Fruit fly (Drosophila melanogaster) whole organism, embryonic: Measurements from ENCODE around the gene zuc.

ENCODE experiments used
- Adf1 ChIP-seq: fragments of 200-800 bp; sonication (Bioruptor generic); IDR thresholded peaks from 2 replicates; pipeline ENCODE4 v1.3.6; 2022; ENCODE audit warnings: missing biosample characterization, missing genetic modification characterization
- CG11560 ChIP-seq: fragments of 200-800 bp; sonication (Bioruptor generic); IDR thresholded peaks from 3 replicates; pipeline ENCODE4 v1.3.6; 2022; ENCODE audit warnings: missing biosample characterization, missing genetic modification characterization
- CG13287 ChIP-seq: fragments of 200-800 bp; sonication (Bioruptor generic); IDR thresholded peaks from 2 replicates; pipeline ENCODE4 v1.3.6; 2022; ENCODE audit warnings: missing biosample characterization, missing genetic modification characterization; ENCODE audit not compliant: partially characterized antibody
- CG13296 ChIP-seq: fragments of 200-800 bp; sonication (Bioruptor generic); optimal IDR thresholded peaks from 3 replicates; lab custom pipeline; 2018; ENCODE audit warnings: missing biosample characterization, mild to moderate bottlenecking, missing genetic modification characterization
- CG13624 ChIP-seq: fragments of 200-800 bp; sonication (Bioruptor generic); optimal IDR thresholded peaks from 2 replicates; lab custom pipeline; 2016; ENCODE audit warnings: missing biosample characterization, missing genetic modification characterization
- CG13894 ChIP-seq: fragments of 200-800 bp; sonication (Bioruptor generic); optimal IDR thresholded peaks from 3 replicates; lab custom pipeline; 2018; ENCODE audit warnings: missing biosample characterization, mild to moderate bottlenecking, missing genetic modification characterization, moderate library complexity
- CG1647 ChIP-seq: fragments of 200-800 bp; sonication (Bioruptor generic); optimal IDR thresholded peaks from 3 replicates; lab custom pipeline; 2016; ENCODE audit warnings: missing biosample characterization, missing genetic modification characterization
- CG16813 ChIP-seq: fragments of 200-800 bp; sonication (Bioruptor generic); IDR thresholded peaks from 3 replicates; pipeline ENCODE4 v1.3.6; 2022; ENCODE audit warnings: missing biosample characterization, missing genetic modification characterization; ENCODE audit not compliant: partially characterized antibody
- CG16863 ChIP-seq: fragments of 200-800 bp; sonication (Bioruptor generic); optimal IDR thresholded peaks from 3 replicates; lab custom pipeline; 2016; ENCODE audit warnings: missing biosample characterization, missing genetic modification characterization
- CG17328 ChIP-seq: fragments of 200-800 bp; sonication (Bioruptor generic); IDR thresholded peaks from 2 replicates; pipeline ENCODE4 v1.3.6; 2022; ENCODE audit warnings: missing biosample characterization, missing genetic modification characterization
- CG18764 ChIP-seq: fragments of 200-800 bp; sonication (Bioruptor generic); optimal IDR thresholded peaks from 3 replicates; lab custom pipeline; 2016; ENCODE audit warnings: missing biosample characterization, missing genetic modification characterization
- CG31388 ChIP-seq: fragments of 200-800 bp; sonication (Bioruptor generic); optimal IDR thresholded peaks from 2 replicates; lab custom pipeline; 2016; ENCODE audit warnings: missing biosample characterization, missing genetic modification characterization
- CG32772 ChIP-seq: fragments of 200-800 bp; sonication (Bioruptor generic); IDR thresholded peaks from 2 replicates; pipeline ENCODE4 v1.3.6; 2022; ENCODE audit warnings: missing biosample characterization, missing genetic modification characterization
- CG33557 ChIP-seq: fragments of 200-800 bp; sonication (Bioruptor generic); optimal IDR thresholded peaks from 2 replicates; lab custom pipeline; 2019; ENCODE audit warnings: missing biosample characterization, mild to moderate bottlenecking, missing genetic modification characterization, moderate library complexity
- CG34376 ChIP-seq: fragments of 200-800 bp; sonication (Bioruptor generic); optimal IDR thresholded peaks from 2 replicates; lab custom pipeline; 2018; ENCODE audit warnings: missing biosample characterization, mild to moderate bottlenecking, missing genetic modification characterization
- CG3847 ChIP-seq: fragments of 200-800 bp; sonication (Bioruptor generic); IDR thresholded peaks from 2 replicates; pipeline ENCODE4 v1.3.6; 2022; ENCODE audit warnings: missing biosample characterization, missing genetic modification characterization
- CG42726 ChIP-seq: fragments of 200-800 bp; sonication (Bioruptor generic); IDR thresholded peaks from 2 replicates; pipeline ENCODE4 v1.3.6; 2022; ENCODE audit warnings: missing biosample characterization, missing genetic modification characterization; ENCODE audit not compliant: partially characterized antibody
- CG4282 ChIP-seq: fragments of 200-800 bp; sonication (Bioruptor generic); optimal IDR thresholded peaks from 2 replicates; lab custom pipeline; 2016; ENCODE audit warnings: missing biosample characterization, missing genetic modification characterization
- CG4617 ChIP-seq: fragments of 200-800 bp; sonication (Bioruptor generic); optimal IDR thresholded peaks from 3 replicates; lab custom pipeline; 2016; ENCODE audit warnings: missing biosample characterization, missing genetic modification characterization, borderline replicate concordance
- CG7271 ChIP-seq: fragments of 200-800 bp; sonication (Bioruptor generic); optimal IDR thresholded peaks from 2 replicates; lab custom pipeline; 2018; ENCODE audit warnings: missing biosample characterization, mild to moderate bottlenecking, missing genetic modification characterization, moderate library complexity
- CG7372 ChIP-seq: fragments of 200-800 bp; sonication (Bioruptor generic); IDR thresholded peaks from 2 replicates; pipeline ENCODE4 v1.3.6; 2022; ENCODE audit warnings: missing biosample characterization, missing genetic modification characterization
- CG9727 ChIP-seq: fragments of 200-800 bp; sonication (Bioruptor generic); optimal IDR thresholded peaks from 3 replicates; lab custom pipeline; 2017; ENCODE audit warnings: missing biosample characterization, mild to moderate bottlenecking, missing genetic modification characterization
- Dip3 ChIP-seq: fragments of 200-800 bp; sonication (Bioruptor generic); optimal IDR thresholded peaks from 3 replicates; lab custom pipeline; 2016; ENCODE audit warnings: missing biosample characterization, missing genetic modification characterization
- Dref ChIP-seq: fragments of 200-800 bp; sonication (Bioruptor generic); IDR thresholded peaks from 2 replicates; pipeline ENCODE4 v1.3.6; 2022; ENCODE audit warnings: missing biosample characterization, missing genetic modification characterization
- Eip74EF ChIP-seq, 2 experiments: fragments of 200-800 bp in 1 of 2; fragments of >200 bp in 1 of 2; sonication (Bioruptor generic) in 1 of 2; optimal IDR thresholded peaks; 2 replicates each; lab custom pipeline; 2017 to 2019; ENCODE audit warnings: missing biosample characterization in 2 of 2, missing genetic modification characterization in 2 of 2, mild to moderate bottlenecking in 1 of 2, moderate library complexity in 1 of 2
- Ets97D ChIP-seq: fragments of 200-800 bp; sonication (Bioruptor generic); optimal IDR thresholded peaks from 3 replicates; lab custom pipeline; 2016; ENCODE audit warnings: missing biosample characterization, missing genetic modification characterization
- Hmx ChIP-seq: fragments of 200-800 bp; sonication (Bioruptor generic); optimal IDR thresholded peaks from 2 replicates; lab custom pipeline; 2016; ENCODE audit warnings: missing biosample characterization, missing genetic modification characterization
- Lim3 ChIP-seq: fragments of 200-800 bp; sonication (Bioruptor generic); IDR thresholded peaks from 2 replicates; pipeline ENCODE4 v1.3.6; 2022; ENCODE audit warnings: missing biosample characterization, missing genetic modification characterization
- NK7.1 ChIP-seq: fragments of 200-800 bp; sonication (Bioruptor generic); optimal IDR thresholded peaks from 3 replicates; lab custom pipeline; 2016; ENCODE audit warnings: missing biosample characterization, missing genetic modification characterization
- Opbp ChIP-seq: fragments of 200-800 bp; sonication (Bioruptor generic); IDR thresholded peaks from 3 replicates; pipeline ENCODE4 v1.3.6; 2022; ENCODE audit warnings: missing biosample characterization, missing genetic modification characterization; ENCODE audit not compliant: partially characterized antibody
- Sin3A ChIP-seq: fragments of >200 bp; optimal IDR thresholded peaks from 2 replicates; lab custom pipeline; 2018
- Sry-δ ChIP-seq: fragments of 200-800 bp; sonication (Bioruptor generic); optimal IDR thresholded peaks from 2 replicates; lab custom pipeline; 2016; ENCODE audit warnings: missing biosample characterization, missing genetic modification characterization
- Tbp ChIP-seq: fragments of >200 bp; optimal IDR thresholded peaks from 2 replicates; lab custom pipeline; 2018; ENCODE audit warnings: missing biosample characterization, missing genetic modification characterization
- Vsx1 ChIP-seq: fragments of 200-800 bp; sonication (Bioruptor generic); optimal IDR thresholded peaks from 2 replicates; lab custom pipeline; 2017; ENCODE audit warnings: missing biosample characterization, mild to moderate bottlenecking, missing genetic modification characterization, missing genetic modification reagents
- aop ChIP-seq: fragments of 200-800 bp; sonication (Bioruptor generic); IDR thresholded peaks from 2 replicates; pipeline ENCODE4 v1.3.6; 2022; ENCODE audit warnings: missing biosample characterization, missing genetic modification characterization
- bbx ChIP-seq: fragments of 200-800 bp; sonication (Bioruptor generic); IDR thresholded peaks from 2 replicates; pipeline ENCODE4 v1.3.6; 2022; ENCODE audit warnings: missing biosample characterization, missing genetic modification characterization; ENCODE audit not compliant: partially characterized antibody
- cad ChIP-seq: fragments of >200 bp; optimal IDR thresholded peaks from 2 replicates; lab custom pipeline; 2017; ENCODE audit warnings: missing biosample characterization, missing genetic modification characterization
- croc ChIP-seq: fragments of 200-800 bp; sonication (Bioruptor generic); conservative IDR thresholded peaks from 3 replicates; pipeline ENCODE4 v1.3.6; 2022; ENCODE audit warnings: missing biosample characterization, missing genetic modification characterization
- eve ChIP-seq, 2 experiments: fragments of >200 bp; optimal IDR thresholded peaks; 2 replicates each; lab custom pipeline; 2017; ENCODE audit warnings: missing biosample characterization in 2 of 2, missing genetic modification characterization in 2 of 2
- gt ChIP-seq: fragments of 200-800 bp; sonication (Bioruptor generic); IDR thresholded peaks from 2 replicates; pipeline ENCODE4 v1.3.6; 2022; ENCODE audit warnings: missing biosample characterization, missing genetic modification characterization
- ind ChIP-seq: fragments of 200-800 bp; sonication (Bioruptor generic); optimal IDR thresholded peaks from 3 replicates; lab custom pipeline; 2016; ENCODE audit warnings: missing biosample characterization, missing genetic modification characterization
- inv ChIP-seq: fragments of 200-800 bp; sonication (Bioruptor generic); IDR thresholded peaks from 2 replicates; pipeline ENCODE4 v1.3.6; 2022; ENCODE audit warnings: missing biosample characterization, missing genetic modification characterization; ENCODE audit not compliant: partially characterized antibody
- jumu ChIP-seq: fragments of 200-800 bp; sonication (Bioruptor generic); optimal IDR thresholded peaks from 3 replicates; lab custom pipeline; 2016; ENCODE audit warnings: missing biosample characterization, missing genetic modification characterization
- knrl ChIP-seq: fragments of 200-800 bp; sonication (Bioruptor generic); IDR thresholded peaks from 3 replicates; pipeline ENCODE4 v1.3.6; 2022; ENCODE audit warnings: missing biosample characterization, missing genetic modification characterization; ENCODE audit not compliant: partially characterized antibody
- mam ChIP-seq: fragments of 200-800 bp; sonication (Bioruptor generic); optimal IDR thresholded peaks from 3 replicates; lab custom pipeline; 2016; ENCODE audit warnings: missing biosample characterization, missing genetic modification characterization
- nerfin-2 ChIP-seq: fragments of 200-800 bp; sonication (Bioruptor generic); IDR thresholded peaks from 2 replicates; pipeline ENCODE4 v1.3.6; 2022; ENCODE audit warnings: missing biosample characterization, missing genetic modification characterization; ENCODE audit not compliant: partially characterized antibody
- pros ChIP-seq: fragments of 200-800 bp; sonication (Bioruptor generic); optimal IDR thresholded peaks from 3 replicates; lab custom pipeline; 2019; ENCODE audit warnings: missing biosample characterization, mild to moderate bottlenecking, missing genetic modification characterization, moderate library complexity
- run ChIP-seq: fragments of 200-800 bp; sonication (Bioruptor generic); optimal IDR thresholded peaks from 3 replicates; lab custom pipeline; 2018; ENCODE audit warnings: missing biosample characterization, mild to moderate bottlenecking, missing genetic modification characterization
- tx ChIP-seq: fragments of 200-800 bp; sonication (Bioruptor generic); optimal IDR thresholded peaks from 2 replicates; lab custom pipeline; 2016; ENCODE audit warnings: missing biosample characterization, missing genetic modification characterization
- zf30C ChIP-seq: fragments of 200-800 bp; sonication (Bioruptor generic); optimal IDR thresholded peaks from 3 replicates; lab custom pipeline; 2018; ENCODE audit warnings: missing biosample characterization, mild to moderate bottlenecking, missing genetic modification characterization

Gene zuc

dm6 chr2L:12004211-12004979 lies 14.7 kb upstream of the zuc start (continued):
- TF ChIP-seq croc (GFP tag; lab: Robert Waterston, UW) (no peak; the same call in 1 of the 3 replicates), run (tag; lab: Kevin White, UChicago) (peak; percentile 77), tx (GFP tag; lab: Kevin White, UChicago) (peak; percentile 22), Tbp (no peak), CG31388 (GFP tag; lab: Kevin White, UChicago) (no peak), gt (GFP tag; lab: Robert Waterston, UW) (no peak), CG16863 (GFP tag; lab: Kevin White, UChicago) (peak; percentile 63), CG17328 (GFP tag; lab: Robert Waterston, UW) (no peak), CG42726 (GFP tag; lab: Robert Waterston, UW) (no peak), CG34376 (GFP tag; lab: Kevin White, UChicago) (peak; percentile 49), CG13287 (GFP tag; lab: Robert Waterston, UW) (no peak), zf30C (no peak), mam (GFP tag; lab: Kevin White, UChicago) (peak; percentile 30), CG18764 (GFP tag; lab: Kevin White, UChicago) (peak; percentile 39), aop (GFP tag; lab: Robert Waterston, UW) (no peak), CG13624 (GFP tag; lab: Kevin White, UChicago) (no peak), Vsx1 (GFP tag; lab: Kevin White, UChicago) (peak; percentile 88), CG13296 (peak; percentile 67), CG3847 (GFP tag; lab: Robert Waterston, UW) (no peak), Ets97D (GFP tag; lab: Kevin White, UChicago) (peak; percentile 32), Opbp (no peak), CG11560 (tag; lab: Robert Waterston, UW) (no peak), nerfin-2 (GFP tag; lab: Robert Waterston, UW) (no peak), Dip3 (GFP tag; lab: Kevin White, UChicago) (peak; percentile 37), Eip74EF (GFP tag; optimal IDR thresholded peaks at IDR 0.05; lab: Kevin White, UChicago) (peak in 1 of 2 experiments; percentile 38), inv (no peak), ind (GFP tag; lab: Kevin White, UChicago) (no peak), jumu (no peak), CG4282 (peak; percentile 2), eve (GFP tag; optimal IDR thresholded peaks at IDR 0.05; lab: Kevin White, UChicago) (no peak), pros (peak; percentile 62), CG13894 (peak; percentile 87), knrl (GFP tag; lab: Robert Waterston, UW) (no peak), CG32772 (GFP tag; lab: Robert Waterston, UW) (no peak), NK7.1 (GFP tag; lab: Kevin White, UChicago) (no peak), Hmx (GFP tag; lab: Kevin White, UChicago) (no peak), cad (GFP tag; lab: Kevin White, UChicago) (no peak), Lim3 (GFP tag; lab: Robert Waterston, UW) (no peak), CG16813 (no peak), Dref (GFP tag; lab: Robert Waterston, UW) (no peak), Sry-δ (GFP tag; lab: Kevin White, UChicago) (no peak), CG7271 (tag; lab: Kevin White, UChicago) (no peak), CG4617 (GFP tag; lab: Kevin White, UChicago) (peak; percentile 5), Sin3A (lab: Kevin White, UChicago) (no peak), Adf1 (GFP tag; lab: Robert Waterston, UW) (no peak), CG33557 (peak; percentile 93), CG9727 (GFP tag; lab: Kevin White, UChicago) (peak; percentile 70), bbx (GFP tag; lab: Robert Waterston, UW) (no peak), CG7372 (GFP tag; lab: Robert Waterston, UW) (no peak), CG1647 (GFP tag; lab: Kevin White, UChicago) (peak; percentile 6)
